Worm (Caenorhabditis elegans) whole organism, L1 larva: ENCODE measurements around the gene bmy-1.

Experiments used
- C16A3.4 ChIP-seq: fragments of 150-350 bp; optimal IDR thresholded peaks from 2 replicates; lab custom pipeline; 2014; ENCODE audit warnings: missing biosample characterization, missing genetic modification characterization
- C34B4.2 ChIP-seq: sonication (generic microtip); optimal IDR thresholded peaks from 2 replicates; lab custom pipeline; 2017; ENCODE audit warnings: mild to moderate bottlenecking, missing genetic modification characterization, missing compliant biosample characterization
- F16B12.6 ChIP-seq: fragments of 150-350 bp; optimal IDR thresholded peaks from 2 replicates; lab custom pipeline; 2014; ENCODE audit warnings: missing biosample characterization, missing genetic modification characterization
- Y116A8C.19 ChIP-seq: sonication (generic microtip); optimal IDR thresholded peaks from 2 replicates; lab custom pipeline; 2016; ENCODE audit warnings: missing compliant biosample characterization, missing genetic modification characterization, borderline replicate concordance
- aha-1 ChIP-seq: fragments of 150-350 bp; optimal IDR thresholded peaks from 2 replicates; lab custom pipeline; 2014; ENCODE audit warnings: missing biosample characterization, missing genetic modification characterization
- alr-1 ChIP-seq: fragments of 200-800 bp; sonication (Bioruptor generic); optimal IDR thresholded peaks from 2 replicates; lab custom pipeline; 2018; ENCODE audit warnings: borderline replicate concordance, mild to moderate bottlenecking, missing genetic modification characterization, missing compliant biosample characterization
- blmp-1 ChIP-seq: fragments of 150-350 bp; optimal IDR thresholded peaks from 2 replicates; lab custom pipeline; 2014; ENCODE audit warnings: missing biosample characterization, missing genetic modification characterization
- ceh-82 ChIP-seq, 3 experiments: fragments of 150-350 bp in 1 of 3; sonication (generic microtip) in 2 of 3; optimal IDR thresholded peaks; 2 replicates each; lab custom pipeline; 2014 to 2017; ENCODE audit warnings: missing biosample characterization in 3 of 3, missing genetic modification characterization in 3 of 3
- ceh-88 ChIP-seq: fragments of 200-800 bp; sonication (Bioruptor generic); IDR thresholded peaks from 2 replicates; pipeline ENCODE4 v1.3.6; 2022; ENCODE audit warnings: missing genetic modification characterization, missing compliant biosample characterization
- ceh-90 ChIP-seq: sonication (generic microtip); optimal IDR thresholded peaks from 2 replicates; lab custom pipeline; 2016; ENCODE audit warnings: missing genetic modification characterization, missing compliant biosample characterization
- dpl-1 ChIP-seq, 3 experiments: fragments of 150-350 bp in 2 of 3; sonication (generic microtip) in 1 of 3; optimal IDR thresholded peaks; 2 replicates each; lab custom pipeline; 2014 to 2017; ENCODE audit warnings: missing biosample characterization in 3 of 3, missing genetic modification characterization in 3 of 3, missing genetic modification reagents in 3 of 3
- efl-1 ChIP-seq, 4 experiments: fragments of 150-350 bp; optimal IDR thresholded peaks in 3 of 4; peaks in 1 of 4; 1 replicate in 1 of 4; 2 replicates in 3 of 4; lab custom pipeline; 2014; ENCODE audit warnings: missing biosample characterization in 2 of 4, missing genetic modification characterization in 2 of 4, missing genetic modification reagents in 2 of 4
- efl-3 ChIP-seq: fragments of 200-800 bp; sonication (Bioruptor generic); optimal IDR thresholded peaks from 2 replicates; lab custom pipeline; 2018; ENCODE audit warnings: mild to moderate bottlenecking, missing genetic modification characterization, missing compliant biosample characterization
- egl-13 ChIP-seq: sonication (generic microtip); optimal IDR thresholded peaks from 2 replicates; lab custom pipeline; 2016; ENCODE audit warnings: missing genotype, missing genetic modification reagents, missing genetic modification characterization, missing compliant biosample characterization
- egl-27 ChIP-seq, 2 experiments: fragments of 150-350 bp in 1 of 2; sonication (generic microtip); optimal IDR thresholded peaks; 3 replicates each; lab custom pipeline; 2017 to 2018; ENCODE audit warnings: missing biosample characterization in 2 of 2, missing genetic modification characterization in 2 of 2, missing genetic modification reagents in 2 of 2
- elt-2 ChIP-seq: sonication (generic microtip); optimal IDR thresholded peaks from 2 replicates; lab custom pipeline; 2016; ENCODE audit warnings: missing genetic modification characterization, mild to moderate bottlenecking, inconsistent platforms, missing compliant biosample characterization, missing genetic modification reagents
- elt-3 ChIP-seq, 6 experiments: fragments of 150-350 bp in 1 of 6; sonication (generic microtip); optimal IDR thresholded peaks; 2 replicates each; lab custom pipeline; 2017 to 2018; ENCODE audit warnings: missing biosample characterization in 6 of 6, missing genetic modification characterization in 6 of 6, inconsistent platforms in 1 of 6
- fkh-4 ChIP-seq: sonication (generic microtip); optimal IDR thresholded peaks from 2 replicates; lab custom pipeline; 2016; ENCODE audit warnings: missing compliant biosample characterization, missing genetic modification characterization, borderline replicate concordance
- fkh-8 ChIP-seq: sonication (generic microtip); optimal IDR thresholded peaks from 2 replicates; lab custom pipeline; 2016; ENCODE audit warnings: mild to moderate bottlenecking, missing genetic modification characterization, missing compliant biosample characterization
- grh-1 ChIP-seq: fragments of 200-800 bp; sonication (Bioruptor generic); IDR thresholded peaks from 2 replicates; pipeline ENCODE4 v1.3.6; 2022; ENCODE audit warnings: missing genetic modification reagents, missing genetic modification characterization, missing compliant biosample characterization
- hlh-17 ChIP-seq: fragments of 200-800 bp; sonication (Bioruptor generic); optimal IDR thresholded peaks from 2 replicates; lab custom pipeline; 2018; ENCODE audit warnings: missing genetic modification characterization, mild to moderate bottlenecking, missing compliant biosample characterization, moderate library complexity, borderline replicate concordance
- hlh-4 ChIP-seq: sonication (generic microtip); optimal IDR thresholded peaks from 2 replicates; lab custom pipeline; 2016; ENCODE audit warnings: mild to moderate bottlenecking, missing genetic modification characterization, missing compliant biosample characterization
- hpl-2 ChIP-seq: fragments of 150-350 bp; optimal IDR thresholded peaks from 2 replicates; lab custom pipeline; 2014; ENCODE audit warnings: missing biosample characterization, missing genetic modification reagents, missing genetic modification characterization
- irx-1 ChIP-seq: sonication (generic microtip); optimal IDR thresholded peaks from 2 replicates; lab custom pipeline; 2016; ENCODE audit warnings: missing genetic modification characterization, missing compliant biosample characterization
- isw-1 ChIP-seq: fragments of 200-800 bp; sonication (Bioruptor generic); IDR thresholded peaks from 2 replicates; pipeline ENCODE4 v1.3.6; 2022; ENCODE audit warnings: missing genetic modification characterization, missing compliant biosample characterization
- jun-1 ChIP-seq: fragments of 150-350 bp; optimal IDR thresholded peaks from 2 replicates; lab custom pipeline; 2014; ENCODE audit warnings: missing biosample characterization, missing genetic modification reagents, missing genetic modification characterization
- lin-35 ChIP-seq, 2 experiments: fragments of 150-350 bp; optimal IDR thresholded peaks; 2 replicates each; lab custom pipeline; 2014; ENCODE audit warnings: missing biosample characterization in 2 of 2, missing genetic modification characterization in 2 of 2, missing genetic modification reagents in 2 of 2
- lir-3 ChIP-seq: sonication (generic microtip); optimal IDR thresholded peaks from 2 replicates; lab custom pipeline; 2016; ENCODE audit warnings: mild to moderate bottlenecking, missing genetic modification characterization, moderate library complexity, missing compliant biosample characterization; ENCODE audit not compliant: poor library complexity
- mep-1 ChIP-seq: fragments of 150-350 bp; optimal IDR thresholded peaks from 2 replicates; lab custom pipeline; 2014; ENCODE audit warnings: missing biosample characterization, missing genetic modification characterization
- nhr-11 ChIP-seq: fragments of 150-350 bp; optimal IDR thresholded peaks from 2 replicates; lab custom pipeline; 2014; ENCODE audit warnings: missing biosample characterization, missing genetic modification characterization
- nhr-12 ChIP-seq: sonication (generic microtip); optimal IDR thresholded peaks from 2 replicates; lab custom pipeline; 2017; ENCODE audit warnings: missing biosample characterization, missing genetic modification characterization
- nhr-20 ChIP-seq: sonication (generic microtip); optimal IDR thresholded peaks from 2 replicates; lab custom pipeline; 2016; ENCODE audit warnings: mild to moderate bottlenecking, missing genetic modification characterization, missing compliant biosample characterization
- nhr-237 ChIP-seq: fragments of 150-350 bp; optimal IDR thresholded peaks from 2 replicates; lab custom pipeline; 2014; ENCODE audit warnings: missing biosample characterization, missing genetic modification characterization
- nhr-28 ChIP-seq: fragments of 150-350 bp; optimal IDR thresholded peaks from 2 replicates; lab custom pipeline; 2014; ENCODE audit warnings: missing biosample characterization, missing genetic modification characterization
- nhr-76 ChIP-seq: sonication (generic microtip); optimal IDR thresholded peaks from 2 replicates; lab custom pipeline; 2017; ENCODE audit warnings: missing biosample characterization, missing genetic modification characterization
- nhr-77 ChIP-seq: fragments of 150-350 bp; optimal IDR thresholded peaks from 2 replicates; lab custom pipeline; 2014; ENCODE audit warnings: missing biosample characterization, missing genetic modification characterization
- nhr-84 ChIP-seq: sonication (generic microtip); optimal IDR thresholded peaks from 2 replicates; lab custom pipeline; 2017; ENCODE audit warnings: missing biosample characterization, missing genetic modification characterization
- pag-3 ChIP-seq: sonication (generic microtip); optimal IDR thresholded peaks from 2 replicates; lab custom pipeline; 2017; ENCODE audit warnings: missing genetic modification characterization, mild to moderate bottlenecking, missing compliant biosample characterization, antibody characterized with exemption, borderline replicate concordance; ENCODE audit not compliant: insufficient read depth
- pqm-1 ChIP-seq: sonication (generic microtip); optimal IDR thresholded peaks from 3 replicates; lab custom pipeline; 2017; ENCODE audit warnings: missing biosample characterization, missing genetic modification characterization
- skn-1 ChIP-seq: fragments of 150-350 bp; optimal IDR thresholded peaks from 2 replicates; lab custom pipeline; 2014; ENCODE audit warnings: missing biosample characterization, missing genetic modification characterization
- sox-4 ChIP-seq: sonication (generic microtip); optimal IDR thresholded peaks from 2 replicates; lab custom pipeline; 2016; ENCODE audit warnings: missing genetic modification characterization, missing compliant biosample characterization
- sup-37 ChIP-seq: fragments of 200-800 bp; sonication (Bioruptor generic); optimal IDR thresholded peaks from 2 replicates; lab custom pipeline; 2018; ENCODE audit warnings: mild to moderate bottlenecking, missing genetic modification characterization, missing compliant biosample characterization
- swsn-7 ChIP-seq: sonication (generic microtip); optimal IDR thresholded peaks from 2 replicates; lab custom pipeline; 2016; ENCODE audit warnings: missing genetic modification characterization, missing compliant biosample characterization
- tlp-1 ChIP-seq: fragments of 150-350 bp; optimal IDR thresholded peaks from 2 replicates; lab custom pipeline; 2014; ENCODE audit warnings: missing biosample characterization, missing genetic modification characterization
- unc-30 ChIP-seq: sonication (generic microtip); optimal IDR thresholded peaks from 2 replicates; lab custom pipeline; 2017; ENCODE audit warnings: missing biosample characterization, missing genetic modification characterization
- unc-62 ChIP-seq: fragments of 150-350 bp; optimal IDR thresholded peaks from 2 replicates; lab custom pipeline; 2014; ENCODE audit warnings: missing biosample characterization, missing genetic modification reagents, missing genetic modification characterization
- unc-98 ChIP-seq: fragments of 200-800 bp; sonication (Bioruptor generic); IDR thresholded peaks from 2 replicates; pipeline ENCODE4 v1.3.6; 2022; ENCODE audit warnings: missing genetic modification characterization, missing compliant biosample characterization
- vab-15 ChIP-seq: sonication (generic microtip); optimal IDR thresholded peaks from 2 replicates; lab custom pipeline; 2017; ENCODE audit warnings: missing genotype, mild to moderate bottlenecking, missing genetic modification characterization, missing compliant biosample characterization
- xbp-1 ChIP-seq: sonication (generic microtip); optimal IDR thresholded peaks from 2 replicates; lab custom pipeline; 2016; ENCODE audit warnings: missing genetic modification characterization, missing compliant biosample characterization
- zag-1 ChIP-seq: fragments of 150-350 bp; optimal IDR thresholded peaks from 2 replicates; lab custom pipeline; 2014; ENCODE audit warnings: missing biosample characterization, missing genetic modification characterization
- ztf-11 ChIP-seq, 2 experiments: sonication (generic microtip); optimal IDR thresholded peaks; 2 replicates each; lab custom pipeline; 2016 to 2017; ENCODE audit warnings: missing genetic modification characterization in 2 of 2, missing biosample characterization in 1 of 2, missing compliant biosample characterization in 1 of 2
- ztf-4 ChIP-seq: fragments of 150-350 bp; optimal IDR thresholded peaks from 2 replicates; lab custom pipeline; 2014; ENCODE audit warnings: missing biosample characterization, missing genetic modification characterization

bmy-1 gene

ce11 chrII:5321718-5322286 is 36.7 kb upstream of the bmy-1 start:
- TF ChIP-seq jun-1 (tag; lab: Kevin White, UChicago) (peak; percentile 26), nhr-11 (peak; percentile 4), alr-1 (tag; lab: Kevin White, UChicago) (no peak), irx-1 (tag; lab: Kevin White, UChicago) (peak; percentile 1), ceh-88 (GFP tag; lab: Robert Waterston, UW) (no peak), unc-30 (tag; lab: Kevin White, UChicago) (no peak), fkh-8 (tag; lab: Kevin White, UChicago) (no peak), pqm-1 (tag; lab: Kevin White, UChicago) (peak; percentile 20), blmp-1 (tag; lab: Kevin White, UChicago) (peak; percentile 50), nhr-84 (tag; lab: Kevin White, UChicago) (no peak), nhr-77 (tag; lab: Kevin White, UChicago) (peak; percentile 66), elt-3 (tag; optimal IDR thresholded peaks at IDR 0.05; lab: Kevin White, UChicago) (peak in 5 of 6 experiments; percentile 36 to 92 (median 65)), C34B4.2 (tag; lab: Kevin White, UChicago) (no peak), egl-13 (tag; lab: Kevin White, UChicago) (no peak), efl-1 (optimal IDR thresholded peaks at IDR 0.05; lab: Kevin White, UChicago) (peak; percentile 42 to 43), efl-1 (GFP tag; optimal IDR thresholded peaks at IDR 0.05 in 1 of 2; lab: Kevin White, UChicago) (peak in 1 of 2 experiments; percentile 91), dpl-1 (GFP tag; optimal IDR thresholded peaks at IDR 0.05; lab: Kevin White, UChicago) (peak in 2 of 3 experiments; percentile 8 to 15), pag-3 (no peak), zag-1 (tag; lab: Kevin White, UChicago) (no peak), F16B12.6 (tag; lab: Kevin White, UChicago) (no peak), fkh-4 (tag; lab: Kevin White, UChicago) (no peak), nhr-237 (tag; lab: Kevin White, UChicago) (peak; percentile 20), mep-1 (tag; lab: Kevin White, UChicago) (no peak), efl-3 (no peak), swsn-7 (tag; lab: Kevin White, UChicago) (peak; percentile 59), ceh-90 (tag; lab: Kevin White, UChicago) (no peak), egl-27 (tag; optimal IDR thresholded peaks at IDR 0.05; lab: Kevin White, UChicago) (peak in 1 of 2 experiments; percentile 42), unc-62 (no peak), isw-1 (GFP tag; lab: Robert Waterston, UW) (no peak), ztf-4 (peak; percentile 33), sox-4 (tag; lab: Kevin White, UChicago) (no peak), lin-35 (GFP tag; optimal IDR thresholded peaks at IDR 0.05; lab: Kevin White, UChicago) (peak; percentile 51 to 52), ztf-11 (tag; optimal IDR thresholded peaks at IDR 0.05; lab: Kevin White, UChicago) (no peak), xbp-1 (tag; lab: Kevin White, UChicago) (peak; percentile 40), unc-98 (GFP tag; lab: Robert Waterston, UW) (no peak), hpl-2 (GFP tag; lab: Kevin White, UChicago) (peak; percentile 18), skn-1 (peak; percentile 39), grh-1 (GFP tag; lab: Robert Waterston, UW) (peak; percentile 90), tlp-1 (no peak), hlh-4 (tag; lab: Kevin White, UChicago) (no peak), lir-3 (tag; lab: Kevin White, UChicago) (no peak), vab-15 (tag; lab: Kevin White, UChicago) (peak; percentile 4), nhr-28 (no peak), ceh-82 (tag; optimal IDR thresholded peaks at IDR 0.05; lab: Kevin White, UChicago) (no peak), nhr-20 (tag; lab: Kevin White, UChicago) (peak; percentile 86), sup-37 (GFP tag; lab: Kevin White, UChicago) (peak; percentile 56), Y116A8C.19 (tag; lab: Kevin White, UChicago) (no peak), elt-2 (tag; lab: Kevin White, UChicago) (peak; percentile 87), nhr-76 (tag; lab: Kevin White, UChicago) (no peak), nhr-12 (tag; lab: Kevin White, UChicago) (no peak), hlh-17 (GFP tag; lab: Kevin White, UChicago) (no peak), aha-1 (tag; lab: Kevin White, UChicago) (no peak), C16A3.4 (tag; lab: Kevin White, UChicago) (no peak)
